Fruit fly (Drosophila melanogaster) whole organism: ENCODE results near the gene COX6CL.

Experiments
- CG8478 ChIP-seq: fragments of >200 bp; optimal IDR thresholded peaks from 2 replicates; lab custom pipeline; 2018; ENCODE audit warnings: inconsistent platforms
- Dll ChIP-seq: fragments of >200 bp; optimal IDR thresholded peaks from 2 replicates; lab custom pipeline; 2017
- EcR ChIP-seq, 2 experiments: fragments of >200 bp; optimal IDR thresholded peaks; 2 replicates each; lab custom pipeline; 2017; ENCODE audit warnings: missing biosample characterization in 2 of 2, missing genetic modification characterization in 2 of 2, missing genetic modification reagents in 2 of 2
- pan ChIP-seq: fragments of >200 bp; optimal IDR thresholded peaks from 2 replicates; lab custom pipeline; 2017
- psq ChIP-seq: fragments of >200 bp; optimal IDR thresholded peaks from 2 replicates; lab custom pipeline; 2017
- usp ChIP-seq: fragments of >200 bp; optimal IDR thresholded peaks from 2 replicates; lab custom pipeline; 2017; ENCODE audit warnings: missing biosample characterization, missing genetic modification characterization, mixed read lengths

dm6 chr2L:5793098-5793497 is 25.1 kb downstream of the COX6CL start:
- TF ChIP-seq EcR (GFP tag; optimal IDR thresholded peaks at IDR 0.05; lab: Kevin White, UChicago): no peak
- no peak for TF ChIP-seq usp (GFP tag; lab: Kevin White, UChicago)
- TF ChIP-seq CG8478 (lab: Kevin White, UChicago): no peak
- TF ChIP-seq pan (lab: Kevin White, UChicago): no peak
- TF ChIP-seq Dll (lab: Kevin White, UChicago): no peak
- no peak for TF ChIP-seq psq (lab: Kevin White, UChicago)
